Worm (Caenorhabditis elegans): ENCODE data around the gene sptl-3.

DNA sequence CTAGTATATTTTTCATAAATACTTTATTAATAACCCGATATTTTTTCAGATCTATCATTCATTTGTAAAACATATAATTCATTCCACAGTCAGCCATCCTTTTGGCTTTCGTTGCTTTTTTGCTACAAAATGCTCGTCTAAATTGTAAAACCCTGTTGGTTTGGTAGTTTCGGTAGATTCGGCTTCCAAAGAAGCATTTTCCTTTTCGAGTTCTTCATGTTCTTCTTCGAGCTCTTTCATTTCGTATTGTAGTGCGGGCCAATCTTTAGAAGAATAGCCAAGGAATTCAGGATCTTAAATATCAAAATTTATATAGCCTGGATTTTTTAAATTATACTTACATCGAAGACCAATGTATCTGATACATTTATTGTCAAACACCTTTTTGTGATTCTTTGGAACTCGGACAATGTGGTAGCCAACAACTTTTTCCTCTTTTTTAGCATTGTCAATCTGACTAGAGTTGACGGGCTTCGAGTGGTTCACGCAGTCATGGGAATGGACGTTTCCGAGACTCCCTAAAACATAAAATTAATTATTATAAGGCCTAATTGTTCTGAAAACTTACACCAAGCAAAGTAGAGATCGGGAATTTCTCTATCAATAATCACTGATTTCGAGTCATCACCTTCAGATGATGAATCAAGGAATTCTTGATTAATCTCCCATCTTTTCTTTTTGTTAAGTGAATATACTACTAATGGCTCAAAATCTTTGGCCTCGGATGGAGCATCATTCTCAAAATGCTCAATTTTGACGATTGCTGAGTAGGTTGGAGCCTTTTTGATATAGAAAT lies 15.2 kb downstream of the sptl-3 start:
- no peak for TF ChIP-seq nhr-28 (tag; optimal IDR thresholded peaks at IDR 0.05)
- TF ChIP-seq lin-15B (tag; optimal IDR thresholded peaks at IDR 0.05) = no peak
- TF ChIP-seq egl-5 (tag; optimal IDR thresholded peaks at IDR 0.05) = no peak
- no peak for TF ChIP-seq skn-1 (tag; optimal IDR thresholded peaks at IDR 0.05)
- no peak for TF ChIP-seq nhr-23 (tag; optimal IDR thresholded peaks at IDR 0.05)
- TF ChIP-seq snpc-4 (tag; optimal IDR thresholded peaks at IDR 0.05) = no peak

All from whole organism, L3 larva.